Worm (Caenorhabditis elegans) whole organism, young adult: ENCODE data around the gene srlf-20.

ENCODE experiments used
- B0261.1 ChIP-seq: sonication (generic microtip); optimal IDR thresholded peaks from 2 replicates; lab custom pipeline; 2016; ENCODE audit warnings: mild to moderate bottlenecking, missing genetic modification characterization, moderate library complexity, missing compliant biosample characterization
- B0336.3 ChIP-seq: fragments of 200-800 bp; sonication (Bioruptor generic); IDR thresholded peaks from 2 replicates; pipeline ENCODE4 v1.3.6; 2022; ENCODE audit warnings: missing genetic modification characterization, missing compliant biosample characterization
- C06A6.2 ChIP-seq: fragments of 200-800 bp; sonication (Bioruptor generic); conservative IDR thresholded peaks from 2 replicates; pipeline ENCODE4 v1.3.6; 2022; ENCODE audit warnings: missing genetic modification characterization, missing compliant biosample characterization
- D2030.7 ChIP-seq: fragments of 200-800 bp; sonication (Bioruptor generic); IDR thresholded peaks from 2 replicates; pipeline ENCODE4 v1.3.6; 2022; ENCODE audit warnings: missing genetic modification reagents, missing genetic modification characterization, missing compliant biosample characterization
- F23B12.7 ChIP-seq: sonication (generic microtip); optimal IDR thresholded peaks from 2 replicates; lab custom pipeline; 2017; ENCODE audit warnings: missing genetic modification characterization, mild to moderate bottlenecking, missing compliant biosample characterization, antibody characterized with exemption, moderate library complexity; ENCODE audit not compliant: insufficient read depth
- F33H1.4 ChIP-seq: fragments of 200-800 bp; sonication (Bioruptor generic); IDR thresholded peaks from 2 replicates; pipeline ENCODE4 v1.3.6; 2022; ENCODE audit warnings: missing genetic modification reagents, missing genetic modification characterization, missing compliant biosample characterization
- F37B4.10 ChIP-seq: fragments of 200-800 bp; sonication (Bioruptor generic); IDR thresholded peaks from 2 replicates; pipeline ENCODE4 v1.3.6; 2022; ENCODE audit warnings: missing genetic modification characterization, missing compliant biosample characterization
- F52B5.7 ChIP-seq: sonication (generic microtip); optimal IDR thresholded peaks from 2 replicates; lab custom pipeline; 2016; ENCODE audit warnings: mild to moderate bottlenecking, missing genetic modification characterization, missing compliant biosample characterization
- F55B11.4 ChIP-seq: sonication (generic microtip); optimal IDR thresholded peaks from 2 replicates; lab custom pipeline; 2016; ENCODE audit warnings: missing compliant biosample characterization, missing genetic modification characterization, borderline replicate concordance; ENCODE audit not compliant: insufficient read depth
- K12H6.12 ChIP-seq: fragments of 200-800 bp; sonication (Bioruptor generic); optimal IDR thresholded peaks from 2 replicates; lab custom pipeline; 2018; ENCODE audit warnings: mild to moderate bottlenecking, missing genetic modification characterization, missing compliant biosample characterization
- T07F8.4 ChIP-seq: sonication (generic microtip); optimal IDR thresholded peaks from 2 replicates; lab custom pipeline; 2016; ENCODE audit warnings: mild to moderate bottlenecking, missing genetic modification characterization, moderate library complexity, missing compliant biosample characterization
- T26A5.8 ChIP-seq: sonication (generic microtip); optimal IDR thresholded peaks from 2 replicates; lab custom pipeline; 2016; ENCODE audit warnings: missing genetic modification characterization, missing compliant biosample characterization
- Y53F4B.3 ChIP-seq: fragments of 200-800 bp; sonication (Bioruptor generic); IDR thresholded peaks from 2 replicates; pipeline ENCODE4 v1.3.6; 2022; ENCODE audit warnings: missing genetic modification reagents, missing genetic modification characterization, missing compliant biosample characterization
- Y67H2A.10 ChIP-seq: fragments of 200-800 bp; sonication (Bioruptor generic); conservative IDR thresholded peaks from 2 replicates; pipeline ENCODE4 v1.3.6; 2022; ENCODE audit warnings: missing genetic modification reagents, missing genetic modification characterization, missing compliant biosample characterization
- Y95B8A.8 ChIP-seq: fragments of 200-800 bp; sonication (Bioruptor generic); IDR thresholded peaks from 2 replicates; pipeline ENCODE4 v1.3.6; 2022; ENCODE audit warnings: missing genetic modification reagents, missing genetic modification characterization, missing compliant biosample characterization
- ama-1 ChIP-seq, 3 experiments: fragments of 150-350 bp in 1 of 3; sonication (generic microtip) in 2 of 3; optimal IDR thresholded peaks; 2 replicates each; lab custom pipeline; 2014 to 2018; ENCODE audit warnings: missing biosample characterization in 2 of 3, missing genetic modification characterization in 2 of 3, missing genetic modification reagents in 2 of 3
- aptf-3 ChIP-seq: fragments of 200-800 bp; sonication (Bioruptor generic); IDR thresholded peaks from 2 replicates; pipeline ENCODE4 v1.3.6; 2022; ENCODE audit warnings: missing genetic modification characterization, missing compliant biosample characterization
- bed-2 ChIP-seq: fragments of 200-800 bp; sonication (Bioruptor generic); IDR thresholded peaks from 2 replicates; pipeline ENCODE4 v1.3.6; 2022; ENCODE audit warnings: missing genetic modification reagents, missing genetic modification characterization, missing compliant biosample characterization
- ccch-3 ChIP-seq: fragments of 200-800 bp; sonication (Bioruptor generic); optimal IDR thresholded peaks from 2 replicates; lab custom pipeline; 2018; ENCODE audit warnings: mild to moderate bottlenecking, missing genetic modification characterization, missing compliant biosample characterization
- cebp-2 ChIP-seq: fragments of 200-800 bp; sonication (Bioruptor generic); IDR thresholded peaks from 2 replicates; pipeline ENCODE4 v1.3.6; 2022; ENCODE audit warnings: missing genetic modification characterization, missing compliant biosample characterization
- ceh-100 ChIP-seq: fragments of 200-800 bp; sonication (Bioruptor generic); IDR thresholded peaks from 2 replicates; pipeline ENCODE4 v1.3.6; 2022; ENCODE audit warnings: missing genetic modification reagents, missing genetic modification characterization, missing compliant biosample characterization
- ceh-40 ChIP-seq: fragments of 200-800 bp; sonication (Bioruptor generic); IDR thresholded peaks from 2 replicates; pipeline ENCODE4 v1.3.6; 2022; ENCODE audit warnings: missing genetic modification characterization, missing compliant biosample characterization
- dpff-1 ChIP-seq: sonication (generic microtip); optimal IDR thresholded peaks from 2 replicates; lab custom pipeline; 2017; ENCODE audit warnings: mild to moderate bottlenecking, missing genetic modification characterization, missing compliant biosample characterization
- him-1 ChIP-seq: sonication (generic microtip); optimal IDR thresholded peaks from 2 replicates; lab custom pipeline; 2016; ENCODE audit warnings: missing genotype, missing genetic modification reagents, missing genetic modification characterization, missing compliant biosample characterization
- hmg-1.2 ChIP-seq: fragments of 200-800 bp; sonication (Bioruptor generic); IDR thresholded peaks from 2 replicates; pipeline ENCODE4 v1.3.6; 2022; ENCODE audit warnings: missing genetic modification reagents, missing genetic modification characterization, missing compliant biosample characterization
- hrde-1 ChIP-seq: sonication (generic microtip); optimal IDR thresholded peaks from 2 replicates; lab custom pipeline; 2016; ENCODE audit warnings: missing genetic modification characterization, mild to moderate bottlenecking, missing compliant biosample characterization, moderate library complexity, missing genotype, missing genetic modification reagents, borderline replicate concordance
- hsf-1 ChIP-seq: fragments of 200-800 bp; sonication (Bioruptor generic); IDR thresholded peaks from 2 replicates; pipeline ENCODE4 v1.3.6; 2022; ENCODE audit warnings: missing genetic modification reagents, missing genetic modification characterization, missing compliant biosample characterization
- lag-1 ChIP-seq: fragments of 200-800 bp; sonication (Bioruptor generic); IDR thresholded peaks from 2 replicates; pipeline ENCODE4 v1.3.6; 2022; ENCODE audit warnings: missing genetic modification reagents, missing genetic modification characterization, missing compliant biosample characterization
- let-526 ChIP-seq: fragments of 200-800 bp; sonication (Bioruptor generic); IDR thresholded peaks from 2 replicates; pipeline ENCODE4 v1.3.6; 2022; ENCODE audit warnings: missing genetic modification reagents, missing genetic modification characterization, missing compliant biosample characterization
- lin-26 ChIP-seq: fragments of 200-800 bp; sonication (Bioruptor generic); IDR thresholded peaks from 2 replicates; pipeline ENCODE4 v1.3.6; 2022; ENCODE audit warnings: missing genetic modification reagents, missing genetic modification characterization, missing compliant biosample characterization
- lin-40 ChIP-seq: sonication (generic microtip); optimal IDR thresholded peaks from 2 replicates; lab custom pipeline; 2016; ENCODE audit warnings: missing genetic modification characterization, mild to moderate bottlenecking, missing compliant biosample characterization, missing genotype, missing genetic modification reagents
- lir-1 ChIP-seq: fragments of 200-800 bp; sonication (Bioruptor generic); conservative IDR thresholded peaks from 2 replicates; pipeline ENCODE4 v1.3.6; 2022; ENCODE audit warnings: missing genetic modification reagents, missing genetic modification characterization, missing compliant biosample characterization
- madf-10 ChIP-seq: sonication (generic microtip); optimal IDR thresholded peaks from 2 replicates; lab custom pipeline; 2016; ENCODE audit warnings: mild to moderate bottlenecking, missing genetic modification characterization, missing compliant biosample characterization
- madf-3 ChIP-seq: fragments of 200-800 bp; sonication (Bioruptor generic); IDR thresholded peaks from 2 replicates; pipeline ENCODE4 v1.3.6; 2022; ENCODE audit warnings: missing genetic modification reagents, missing genetic modification characterization, missing compliant biosample characterization
- mcd-1 ChIP-seq: fragments of 200-800 bp; sonication (Bioruptor generic); IDR thresholded peaks from 2 replicates; pipeline ENCODE4 v1.3.6; 2022; ENCODE audit warnings: missing genetic modification reagents, missing genetic modification characterization, missing compliant biosample characterization
- mes-4 ChIP-seq: sonication (generic microtip); optimal IDR thresholded peaks from 2 replicates; lab custom pipeline; 2016; ENCODE audit warnings: missing genotype, missing genetic modification characterization, missing compliant biosample characterization
- nfyb-1 ChIP-seq: fragments of 200-800 bp; sonication (Bioruptor generic); IDR thresholded peaks from 2 replicates; pipeline ENCODE4 v1.3.6; 2022; ENCODE audit warnings: missing genetic modification reagents, missing genetic modification characterization, missing compliant biosample characterization
- nhr-120 ChIP-seq: fragments of 200-800 bp; sonication (Bioruptor generic); IDR thresholded peaks from 2 replicates; pipeline ENCODE4 v1.3.6; 2022; ENCODE audit warnings: missing genetic modification characterization, missing compliant biosample characterization
- nhr-80 ChIP-seq: sonication (generic microtip); optimal IDR thresholded peaks from 2 replicates; lab custom pipeline; 2016; ENCODE audit warnings: missing genetic modification characterization, missing compliant biosample characterization
- rcor-1 ChIP-seq: fragments of 200-800 bp; sonication (Bioruptor generic); IDR thresholded peaks from 2 replicates; pipeline ENCODE4 v1.3.6; 2022; ENCODE audit warnings: missing genetic modification reagents, missing genetic modification characterization, missing compliant biosample characterization
- sea-2 ChIP-seq: fragments of 200-800 bp; sonication (Bioruptor generic); IDR thresholded peaks from 2 replicates; pipeline ENCODE4 v1.3.6; 2022; ENCODE audit warnings: missing genetic modification characterization, missing compliant biosample characterization
- snpc-4 ChIP-seq, 5 experiments: fragments of 150-350 bp in 1 of 5; sonication (generic microtip) in 4 of 5; optimal IDR thresholded peaks; 2 replicates each; lab custom pipeline; 2014 to 2018; ENCODE audit warnings: missing genetic modification characterization in 5 of 5, missing biosample characterization in 3 of 5, antibody characterized with exemption in 2 of 5, mild to moderate bottlenecking in 2 of 5, missing compliant biosample characterization in 2 of 5, missing genotype in 2 of 5, moderate library complexity in 2 of 5, missing genetic modification reagents in 1 of 5
- somi-1 ChIP-seq: fragments of 200-800 bp; sonication (Bioruptor generic); optimal IDR thresholded peaks from 2 replicates; lab custom pipeline; 2018; ENCODE audit warnings: mild to moderate bottlenecking, missing genetic modification characterization, missing compliant biosample characterization
- zim-3 ChIP-seq: sonication (generic microtip); optimal IDR thresholded peaks from 2 replicates; lab custom pipeline; 2017; ENCODE audit warnings: mild to moderate bottlenecking, missing genetic modification characterization, moderate library complexity, missing compliant biosample characterization
- ztf-28 ChIP-seq: fragments of 200-800 bp; sonication (Bioruptor generic); IDR thresholded peaks from 2 replicates; pipeline ENCODE4 v1.3.6; 2022; ENCODE audit warnings: missing genetic modification reagents, missing genetic modification characterization, missing compliant biosample characterization

srlf-20 gene

ce11 chrV:878567-878966 lies 15.2 kb upstream of the srlf-20 start, which contains the start of gene T02B11.8:
Gene T02B11.8, minus strand, starts transcription at chrV:878667.
- TF ChIP-seq C06A6.2, result no peak
- TF ChIP-seq lin-40 (tag; lab: Kevin White, UChicago), result no peak
- no peak for TF ChIP-seq B0261.1 (tag; lab: Kevin White, UChicago)
- TF ChIP-seq lin-26, result no peak
- no peak for TF ChIP-seq nhr-120 (GFP tag; lab: Robert Waterston, UW)
- no peak for TF ChIP-seq Y95B8A.8 (GFP tag; lab: Robert Waterston, UW)
- no peak for TF ChIP-seq K12H6.12 (tag; lab: Kevin White, UChicago)
- no peak for TF ChIP-seq mcd-1
- TF ChIP-seq F52B5.7 (tag; lab: Kevin White, UChicago), result no peak
- TF ChIP-seq madf-10 (tag; lab: Kevin White, UChicago), result no peak

DNA sequence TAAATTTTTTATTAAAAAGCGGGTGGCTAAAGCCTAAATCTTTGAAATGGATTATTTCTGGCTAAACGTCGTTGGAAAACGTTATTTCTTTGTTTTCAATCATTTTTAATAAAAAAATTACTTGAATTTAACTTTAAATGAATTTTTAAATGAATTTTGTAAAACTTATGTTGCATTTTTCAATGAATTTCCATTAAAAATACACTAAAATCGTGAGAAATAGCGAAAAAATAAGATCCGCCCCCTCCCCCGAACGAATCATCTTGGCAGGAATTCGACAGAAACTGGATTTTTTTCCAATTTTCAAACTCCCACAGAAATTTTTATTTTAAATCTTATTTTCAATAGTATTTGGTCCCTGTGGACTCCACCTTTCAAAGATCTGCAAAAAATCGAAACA lies 14.6 kb upstream of the srlf-20 start, which contains the start of gene srg-53:
Gene srg-53, plus strand, starts transcription at position 301 of the 400 bp plus-strand sequence.
- TF ChIP-seq lir-1 (no peak), dpff-1 (tag; lab: Kevin White, UChicago) (no peak), snpc-4 (GFP tag; optimal IDR thresholded peaks at IDR 0.05; lab: Kevin White, UChicago) (no peak), snpc-4 (tag; optimal IDR thresholded peaks at IDR 0.05; lab: Kevin White, UChicago) (no peak), madf-3 (GFP tag; lab: Robert Waterston, UW) (no peak), cebp-2 (GFP tag; lab: Robert Waterston, UW) (no peak), rcor-1 (GFP tag; lab: Robert Waterston, UW) (no peak), ccch-3 (GFP tag; lab: Kevin White, UChicago) (no peak), hrde-1 (no peak), hmg-1.2 (GFP tag; lab: Robert Waterston, UW) (no peak)
- TF ChIP-seq, all 124 proteins: peak for 0

ce11 chrV:884324-884723 lies 9.4 kb upstream of the srlf-20 start, which contains the start of gene srj-38:
Gene srj-38, minus strand, starts transcription at chrV:884424.
- TF ChIP-seq ama-1 (optimal IDR thresholded peaks at IDR 0.05; lab: Kevin White, UChicago), result no peak
- TF ChIP-seq ama-1 (GFP tag; optimal IDR thresholded peaks at IDR 0.05; lab: Kevin White, UChicago), result no peak
- no peak for TF ChIP-seq somi-1 (GFP tag; lab: Kevin White, UChicago)
- no peak for TF ChIP-seq nfyb-1 (GFP tag; lab: Robert Waterston, UW)
- no peak for TF ChIP-seq F23B12.7 (tag; lab: Kevin White, UChicago)
- TF ChIP-seq ccch-3 (GFP tag; lab: Kevin White, UChicago), result no peak
- no peak for TF ChIP-seq F37B4.10 (GFP tag; lab: Robert Waterston, UW)
- TF ChIP-seq him-1 (tag; lab: Kevin White, UChicago), result no peak
- no peak for TF ChIP-seq Y95B8A.8 (GFP tag; lab: Robert Waterston, UW)
- no peak for TF ChIP-seq bed-2
- TF ChIP-seq let-526 (GFP tag; lab: Robert Waterston, UW), result no peak
- TF ChIP-seq T26A5.8 (tag; lab: Kevin White, UChicago), result no peak
- TF ChIP-seq sea-2 (GFP tag; lab: Robert Waterston, UW), result no peak
- no peak for TF ChIP-seq aptf-3 (GFP tag; lab: Robert Waterston, UW)
- no peak for TF ChIP-seq F55B11.4
- TF ChIP-seq hsf-1 (GFP tag; lab: Robert Waterston, UW), result no peak
- TF ChIP-seq ztf-28, result no peak
- no peak for TF ChIP-seq dpff-1 (tag; lab: Kevin White, UChicago)
- TF ChIP-seq T07F8.4, result no peak
- TF ChIP-seq, all 124 proteins: peak for 0

- TF ChIP-seq B0336.3 (GFP tag; lab: Robert Waterston, UW) (no peak), lag-1 (GFP tag; lab: Robert Waterston, UW) (no peak), ceh-40 (no peak), nhr-120 (GFP tag; lab: Robert Waterston, UW) (no peak), ceh-100 (GFP tag; lab: Robert Waterston, UW) (no peak), nhr-80 (no peak), him-1 (tag; lab: Kevin White, UChicago) (no peak), zim-3 (no peak), D2030.7 (GFP tag; lab: Robert Waterston, UW) (no peak), F33H1.4 (GFP tag; lab: Robert Waterston, UW) (no peak), mes-4 (tag; lab: Kevin White, UChicago) (no peak), Y67H2A.10 (GFP tag; lab: Robert Waterston, UW) (no peak), Y53F4B.3 (GFP tag; lab: Robert Waterston, UW) (no peak), F23B12.7 (tag; lab: Kevin White, UChicago) (no peak)
These were observed 4.6 kb upstream of the srlf-20 start, which contains the start of gene T02B11.6 for ce11 chrV:889216-889615. Gene T02B11.6, minus strand, starts transcription at chrV:889316.
